Fruit fly (Drosophila melanogaster): Measurements from ENCODE around the gene CG42324.

DNA sequence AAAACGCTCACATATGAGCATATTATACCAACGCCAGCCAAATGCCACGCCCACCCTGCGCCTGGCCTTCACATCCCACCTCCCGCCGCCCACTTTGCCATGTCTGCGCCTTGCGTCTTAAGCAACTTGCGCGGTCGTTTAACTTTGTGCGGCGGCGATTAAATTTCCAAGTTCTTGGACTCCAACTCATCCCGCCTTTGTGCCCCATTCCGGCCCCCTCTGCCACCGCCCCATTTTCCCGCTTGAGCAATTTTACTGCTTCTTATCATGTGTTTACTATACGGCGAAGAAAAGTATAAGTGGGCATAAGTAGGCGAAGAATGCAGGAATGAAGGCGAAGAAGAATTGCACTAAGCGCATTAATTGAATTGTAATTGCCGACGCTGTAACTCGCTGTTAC lies 63.4 kb downstream of the CG42324 start:
- no peak for TF ChIP-seq Vsx2 (GFP tag; optimal IDR thresholded peaks at IDR 0.05; ENCODE audit: partially characterized antibody)
- no peak for TF ChIP-seq woc (GFP tag; optimal IDR thresholded peaks at IDR 0.05)
